Fruit fly (Drosophila melanogaster): Measurements from ENCODE around the gene Hsp27.

Gene Hsp27

DNA sequence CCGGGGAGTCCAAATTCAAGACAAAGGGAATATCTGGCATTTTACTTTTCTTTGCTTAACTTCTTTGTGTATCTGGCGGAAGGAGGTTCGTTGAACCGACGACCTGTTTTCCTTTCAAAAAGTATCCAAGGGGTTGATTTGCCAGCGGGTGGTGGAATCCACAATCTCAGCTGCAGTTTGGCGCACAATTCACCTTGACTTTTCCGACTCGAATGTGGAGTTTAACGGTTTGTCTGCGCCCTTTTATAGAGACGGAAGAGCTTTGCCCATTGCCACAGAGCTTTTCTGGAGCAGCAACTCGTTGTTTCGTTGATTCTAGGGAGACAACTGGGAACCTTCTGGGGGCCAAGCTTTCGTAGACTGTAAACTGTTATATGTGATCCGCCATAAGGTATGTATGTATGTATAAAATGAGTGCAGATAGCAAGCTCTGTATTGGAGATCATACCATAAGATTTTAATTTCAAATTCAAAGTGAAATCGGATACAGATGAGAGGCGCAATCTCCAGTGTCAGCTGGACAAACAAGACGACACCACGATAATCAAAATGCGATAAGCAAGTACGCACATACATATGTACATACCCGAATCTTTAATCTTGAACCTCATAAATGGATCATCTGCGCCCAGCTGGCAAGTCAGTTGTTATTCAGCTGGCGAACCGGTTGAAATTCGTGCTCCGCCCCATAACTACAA lies 11.4 kb upstream of the Hsp27 start, which contains the start of the genes Hsp67Bc, CG4456 and Hsp22 (continued):
- no peak for TF ChIP-seq inv (GFP tag; IDR thresholded peaks at IDR 0.05; ENCODE audit: partially characterized antibody)
- no peak for TF ChIP-seq CG10147 (GFP tag; optimal IDR thresholded peaks at IDR 0.05)
- TF ChIP-seq Ets65A (GFP tag) = no peak
- peak; percentile 15 for TF ChIP-seq CG12071 (GFP tag; optimal IDR thresholded peaks at IDR 0.05)
- TF ChIP-seq sug (tag; optimal IDR thresholded peaks at IDR 0.05) = peak; percentile 27
- TF ChIP-seq Dbx (GFP tag; IDR thresholded peaks at IDR 0.05) = no peak
- no peak for TF ChIP-seq CG15479 (GFP tag; optimal IDR thresholded peaks at IDR 0.05)
- peak; percentile 15 for TF ChIP-seq CG31365 (tag; optimal IDR thresholded peaks at IDR 0.05)
- TF ChIP-seq dan (GFP tag; IDR thresholded peaks at IDR 0.05) = no peak
- TF ChIP-seq Jarid2 (GFP tag; optimal IDR thresholded peaks at IDR 0.05) = peak; percentile 35
- TF ChIP-seq Sry-β (GFP tag; optimal IDR thresholded peaks at IDR 0.05) = no peak
- no peak for TF ChIP-seq p53 (GFP tag; optimal IDR thresholded peaks at IDR 0.05)
- TF ChIP-seq CG14441 (GFP tag; IDR thresholded peaks at IDR 0.05) = no peak
- no peak for TF ChIP-seq ERR (GFP tag; optimal IDR thresholded peaks at IDR 0.05)
- TF ChIP-seq CG1603 (tag; optimal IDR thresholded peaks at IDR 0.05) = peak; percentile 0
- peak; percentile 78 for TF ChIP-seq CG16779 (GFP tag; IDR thresholded peaks at IDR 0.05)
- peak; percentile 33 for TF ChIP-seq fd64A (GFP tag; optimal IDR thresholded peaks at IDR 0.05)
- no peak for TF ChIP-seq sr (GFP tag; IDR thresholded peaks at IDR 0.05)
- no peak for TF ChIP-seq toy (GFP tag; IDR thresholded peaks at IDR 0.05)
- TF ChIP-seq gce (GFP tag; IDR thresholded peaks at IDR 0.05) = 0 out of 3 replicates have a peak, but pooled peaks have one; percentile 50
- TF ChIP-seq CG11085 (GFP tag; IDR thresholded peaks at IDR 0.05) = 0 out of 2 replicates have a peak, but pooled peaks have one; percentile 7
- no peak for TF ChIP-seq Abd-B (GFP tag; optimal IDR thresholded peaks at IDR 0.05)
- TF ChIP-seq CG6254 (GFP tag; optimal IDR thresholded peaks at IDR 0.05) = peak; percentile 18
- peak; percentile 81 for TF ChIP-seq grn (GFP tag; optimal IDR thresholded peaks at IDR 0.05)
- TF ChIP-seq Bgb (GFP tag; IDR thresholded peaks at IDR 0.05; ENCODE audit: partially characterized antibody) = peak; percentile 27; the same call in 1 of the 2 replicates
- peak; percentile 5 for TF ChIP-seq CTCF (GFP tag; optimal IDR thresholded peaks at IDR 0.05)
- peak; percentile 13 for TF ChIP-seq CG15011 (GFP tag; optimal IDR thresholded peaks at IDR 0.05)
- no peak for TF ChIP-seq CG4707 (GFP tag; optimal IDR thresholded peaks at IDR 0.05)
- peak; percentile 27 for TF ChIP-seq scrt (GFP tag; optimal IDR thresholded peaks at IDR 0.05)
- TF ChIP-seq sqz (GFP tag; optimal IDR thresholded peaks at IDR 0.05) = no peak
- TF ChIP-seq oc (tag; optimal IDR thresholded peaks at IDR 0.05) = no peak
- TF ChIP-seq HLH3B (GFP tag; IDR thresholded peaks at IDR 0.05) = no peak
- TF ChIP-seq sd (tag; optimal IDR thresholded peaks at IDR 0.05) = no peak
- no peak for TF ChIP-seq Camta (GFP tag; optimal IDR thresholded peaks at IDR 0.05)
- TF ChIP-seq org-1 (GFP tag; optimal IDR thresholded peaks at IDR 0.05) = no peak
- TF ChIP-seq CG7271 (tag; optimal IDR thresholded peaks at IDR 0.05) = no peak
- TF ChIP-seq usp (GFP tag; optimal IDR thresholded peaks at IDR 0.05) = no peak
- peak; percentile 9 for TF ChIP-seq ATbp (GFP tag; optimal IDR thresholded peaks at IDR 0.05)
- no peak for TF ChIP-seq Hsf (GFP tag; optimal IDR thresholded peaks at IDR 0.05)
- no peak for TF ChIP-seq E2f2 (GFP tag; IDR thresholded peaks at IDR 0.05)
- TF ChIP-seq kni (GFP tag; optimal IDR thresholded peaks at IDR 0.05) = peak; percentile 86
- TF ChIP-seq CG16815 (GFP tag; optimal IDR thresholded peaks at IDR 0.05) = no peak
- TF ChIP-seq CG3838 (GFP tag; optimal IDR thresholded peaks at IDR 0.05) = no peak
- TF ChIP-seq abd-A (tag; optimal IDR thresholded peaks at IDR 0.05) = peak; percentile 35
- TF ChIP-seq croc (GFP tag; conservative IDR thresholded peaks at IDR 0.05) = no peak
- TF ChIP-seq tll (GFP tag; optimal IDR thresholded peaks at IDR 0.05) = no peak
- TF ChIP-seq CG1529 (GFP tag; optimal IDR thresholded peaks at IDR 0.05) = peak; percentile 21
- TF ChIP-seq Hr78 (GFP tag; optimal IDR thresholded peaks at IDR 0.05) = no peak
- TF ChIP-seq amos (GFP tag; IDR thresholded peaks at IDR 0.05; ENCODE audit: partially characterized antibody) = no peak; the same call in 1 of the 2 replicates
